Fruit fly (Drosophila melanogaster) Kc167 (cell line): ENCODE measurements around the gene CG15514.

ENCODE experiments used
- h ChIP-seq: fragments of >200 bp; optimal IDR thresholded peaks from 3 replicates; lab custom pipeline; 2018; ENCODE audit warnings: missing external identifiers
- psq ChIP-seq: fragments of >200 bp; optimal IDR thresholded peaks from 2 replicates; lab custom pipeline; 2017; ENCODE audit warnings: missing external identifiers

- TF ChIP-seq psq (lab: Kevin White, UChicago): no peak
- no peak for TF ChIP-seq h (lab: Kevin White, UChicago)
Measured at dm6 chr3R:29899635-29900034, 38.3 kb upstream of the CG15514 start.
